Worm (Caenorhabditis elegans): ENCODE results near the gene ndx-6.

ce11 chrII:5436833-5437232, 47.2 kb upstream of the ndx-6 start, which contains the start of gene dct-5:
- TF ChIP-seq ets-7 (tag; optimal IDR thresholded peaks at IDR 0.05) (no peak), ama-1 (optimal IDR thresholded peaks at IDR 0.05) (no peak), F13C5.2 (tag; optimal IDR thresholded peaks at IDR 0.05) (no peak), ceh-13 (GFP tag; optimal IDR thresholded peaks at IDR 0.05) (no peak)
